Worm (Caenorhabditis elegans) whole organism, L4 larva: ENCODE data around the gene ufd-3.

Experiments
- T20F7.1 ChIP-seq: fragments of 200-800 bp; sonication (Bioruptor generic); optimal IDR thresholded peaks from 2 replicates; lab custom pipeline; 2018; ENCODE audit warnings: mild to moderate bottlenecking, missing genetic modification characterization, missing compliant biosample characterization
- T26A8.4 ChIP-seq: fragments of 200-800 bp; sonication (Bioruptor generic); IDR thresholded peaks from 2 replicates; pipeline ENCODE4 v1.3.6; 2022; ENCODE audit warnings: missing genetic modification characterization, missing compliant biosample characterization
- Y5F2A.4 ChIP-seq: fragments of 200-800 bp; sonication (Bioruptor generic); optimal IDR thresholded peaks from 2 replicates; lab custom pipeline; 2018; ENCODE audit warnings: mild to moderate bottlenecking, missing genetic modification characterization, missing compliant biosample characterization
- Y75B8A.6 ChIP-seq: fragments of 200-800 bp; sonication (Bioruptor generic); IDR thresholded peaks from 2 replicates; pipeline ENCODE4 v1.3.6; 2022; ENCODE audit warnings: missing genetic modification reagents, missing genetic modification characterization, missing compliant biosample characterization
- aha-1 ChIP-seq: fragments of 150-350 bp; peaks from one replicate; lab custom pipeline; 2014; ENCODE audit warnings: missing biosample characterization, missing genetic modification characterization
- arid-1 ChIP-seq: fragments of 200-800 bp; sonication (Bioruptor generic); conservative IDR thresholded peaks from 2 replicates; pipeline ENCODE4 v1.3.6; 2022; ENCODE audit warnings: missing genetic modification reagents, missing genetic modification characterization, missing compliant biosample characterization
- ceh-82 ChIP-seq: sonication (generic microtip); optimal IDR thresholded peaks from 2 replicates; lab custom pipeline; 2017; ENCODE audit warnings: missing biosample characterization, missing genetic modification characterization
- ctbp-1 ChIP-seq: fragments of 200-800 bp; sonication (Bioruptor generic); IDR thresholded peaks from 2 replicates; pipeline ENCODE4 v1.3.6; 2022; ENCODE audit warnings: missing genetic modification reagents, missing genetic modification characterization, missing compliant biosample characterization
- daf-16 ChIP-seq, 3 experiments: sonication (generic microtip); optimal IDR thresholded peaks; 2 replicates each; lab custom pipeline; 2016 to 2017; ENCODE audit warnings: missing genetic modification characterization in 3 of 3, missing genetic modification reagents in 3 of 3, mild to moderate bottlenecking in 2 of 3, missing compliant biosample characterization in 2 of 3, missing biosample characterization in 1 of 3, moderate library complexity in 1 of 3
- daf-19 ChIP-seq: fragments of 200-800 bp; sonication (Bioruptor generic); conservative IDR thresholded peaks from 2 replicates; pipeline ENCODE4 v1.3.6; 2022; ENCODE audit warnings: missing genetic modification characterization, missing compliant biosample characterization
- daf-8 ChIP-seq: fragments of 200-800 bp; sonication (Bioruptor generic); IDR thresholded peaks from 2 replicates; pipeline ENCODE4 v1.3.6; 2022; ENCODE audit warnings: missing genetic modification characterization, missing compliant biosample characterization
- dmd-6 ChIP-seq: fragments of 200-800 bp; sonication (Bioruptor generic); IDR thresholded peaks from 2 replicates; pipeline ENCODE4 v1.3.6; 2022; ENCODE audit warnings: missing genetic modification reagents, missing genetic modification characterization, missing compliant biosample characterization
- dpl-1 ChIP-seq: fragments of 150-350 bp; optimal IDR thresholded peaks from 2 replicates; lab custom pipeline; 2014; ENCODE audit warnings: missing biosample characterization, missing genetic modification reagents, missing genetic modification characterization
- dve-1 ChIP-seq: sonication (generic microtip); optimal IDR thresholded peaks from 2 replicates; lab custom pipeline; 2017; ENCODE audit warnings: antibody characterized with exemption, mild to moderate bottlenecking, missing genetic modification characterization, missing compliant biosample characterization; ENCODE audit not compliant: insufficient read depth
- fkh-10 ChIP-seq: fragments of 150-350 bp; optimal IDR thresholded peaks from 2 replicates; lab custom pipeline; 2014; ENCODE audit warnings: missing biosample characterization, missing genetic modification reagents, missing genetic modification characterization
- hif-1 ChIP-seq, 2 experiments: sonication (generic microtip); optimal IDR thresholded peaks; 2 replicates each; lab custom pipeline; 2016 to 2017; ENCODE audit warnings: missing compliant biosample characterization in 2 of 2, missing genetic modification characterization in 2 of 2, missing genetic modification reagents in 2 of 2, missing genotype in 2 of 2, mild to moderate bottlenecking in 1 of 2
- hlh-11 ChIP-seq: fragments of 200-800 bp; sonication (Bioruptor generic); optimal IDR thresholded peaks from 2 replicates; lab custom pipeline; 2018; ENCODE audit warnings: mild to moderate bottlenecking, missing genetic modification characterization, missing compliant biosample characterization
- hlh-30 ChIP-seq: sonication (generic microtip); optimal IDR thresholded peaks from 2 replicates; lab custom pipeline; 2017; ENCODE audit warnings: antibody characterized with exemption, mild to moderate bottlenecking, missing genetic modification characterization, missing compliant biosample characterization; ENCODE audit not compliant: insufficient read depth
- hmg-1.1 ChIP-seq: fragments of 200-800 bp; sonication (Bioruptor generic); IDR thresholded peaks from 2 replicates; pipeline ENCODE4 v1.3.6; 2022; ENCODE audit warnings: missing genetic modification reagents, missing genetic modification characterization, missing compliant biosample characterization
- lim-7 ChIP-seq: fragments of 200-800 bp; sonication (Bioruptor generic); IDR thresholded peaks from 2 replicates; pipeline ENCODE4 v1.3.6; 2022; ENCODE audit warnings: missing genetic modification characterization, missing compliant biosample characterization
- lin-15B ChIP-seq: fragments of 150-350 bp; sonication (generic microtip); optimal IDR thresholded peaks from 3 replicates; lab custom pipeline; 2014; ENCODE audit warnings: missing biosample characterization, missing genetic modification characterization
- lsy-2 ChIP-seq, 2 experiments: fragments of 150-350 bp in 1 of 2; sonication (generic microtip) in 1 of 2; optimal IDR thresholded peaks; 2 replicates each; lab custom pipeline; 2014 to 2017; ENCODE audit warnings: missing biosample characterization in 2 of 2, missing genetic modification characterization in 2 of 2
- madf-5 ChIP-seq, 2 experiments: fragments of 200-800 bp; sonication (Bioruptor generic); IDR thresholded peaks; 2 replicates each; pipeline ENCODE4 v1.3.6; 2022; ENCODE audit warnings: missing compliant biosample characterization in 2 of 2, missing genetic modification characterization in 2 of 2
- mdt-29 ChIP-seq: fragments of 200-800 bp; sonication (Bioruptor generic); IDR thresholded peaks from 2 replicates; pipeline ENCODE4 v1.3.6; 2022; ENCODE audit warnings: missing genetic modification reagents, missing genetic modification characterization, missing compliant biosample characterization
- mes-2 ChIP-seq: sonication (generic microtip); optimal IDR thresholded peaks from 2 replicates; lab custom pipeline; 2016; ENCODE audit warnings: missing genotype, mild to moderate bottlenecking, missing genetic modification characterization, missing compliant biosample characterization; ENCODE audit not compliant: poor library complexity, severe bottlenecking
- mxl-2 ChIP-seq: fragments of 200-800 bp; sonication (Bioruptor generic); conservative IDR thresholded peaks from 2 replicates; pipeline ENCODE4 v1.3.6; 2022; ENCODE audit warnings: missing genetic modification reagents, missing genetic modification characterization, missing compliant biosample characterization
- mxl-3 ChIP-seq: fragments of 200-800 bp; sonication (Bioruptor generic); optimal IDR thresholded peaks from 2 replicates; lab custom pipeline; 2018; ENCODE audit warnings: mild to moderate bottlenecking, missing genetic modification characterization, missing compliant biosample characterization
- nhr-10 ChIP-seq: fragments of 150-350 bp; optimal IDR thresholded peaks from 2 replicates; lab custom pipeline; 2014; ENCODE audit warnings: missing biosample characterization, missing genetic modification characterization
- nhr-102 ChIP-seq: sonication (generic microtip); optimal IDR thresholded peaks from 2 replicates; lab custom pipeline; 2016; ENCODE audit warnings: mild to moderate bottlenecking, missing genetic modification characterization, moderate library complexity, missing compliant biosample characterization
- nhr-25 ChIP-seq: sonication (generic microtip); optimal IDR thresholded peaks from 2 replicates; lab custom pipeline; 2017; ENCODE audit warnings: missing genetic modification characterization, mild to moderate bottlenecking, missing compliant biosample characterization, antibody characterized with exemption, moderate library complexity, borderline replicate concordance; ENCODE audit not compliant: insufficient read depth
- nhr-28 ChIP-seq: fragments of 150-350 bp; optimal IDR thresholded peaks from 2 replicates; lab custom pipeline; 2014; ENCODE audit warnings: missing biosample characterization, missing genetic modification characterization
- nhr-48 ChIP-seq: sonication (generic microtip); optimal IDR thresholded peaks from 2 replicates; lab custom pipeline; 2016; ENCODE audit warnings: mild to moderate bottlenecking, missing genetic modification characterization, missing compliant biosample characterization
- nhr-76 ChIP-seq: fragments of 150-350 bp; optimal IDR thresholded peaks from 2 replicates; lab custom pipeline; 2014; ENCODE audit warnings: missing biosample characterization, missing genetic modification characterization
- nhr-77 ChIP-seq: fragments of 150-350 bp; optimal IDR thresholded peaks from 2 replicates; lab custom pipeline; 2014; ENCODE audit warnings: missing biosample characterization, missing genetic modification characterization
- pha-4 ChIP-seq, 2 experiments: fragments of 150-350 bp in 1 of 2; fragments of 200-800 bp in 1 of 2; sonication (Bioruptor generic) in 1 of 2; IDR thresholded peaks in 1 of 2; optimal IDR thresholded peaks in 1 of 2; 2 replicates each; pipeline versions ENCODE4 v1.3.6 to Lab custom; 2014 to 2022; ENCODE audit warnings: missing genetic modification characterization in 2 of 2, missing genetic modification reagents in 2 of 2, missing biosample characterization in 1 of 2, missing compliant biosample characterization in 1 of 2
- php-3 ChIP-seq: fragments of 200-800 bp; sonication (Bioruptor generic); IDR thresholded peaks from 2 replicates; pipeline ENCODE4 v1.3.6; 2022; ENCODE audit warnings: missing genetic modification reagents, missing genetic modification characterization, missing compliant biosample characterization
- pqm-1 ChIP-seq: sonication (generic microtip); optimal IDR thresholded peaks from 2 replicates; lab custom pipeline; 2017; ENCODE audit warnings: missing biosample characterization, missing genetic modification characterization
- rbr-2 ChIP-seq: sonication (generic microtip); optimal IDR thresholded peaks from 2 replicates; lab custom pipeline; 2016; ENCODE audit warnings: missing genotype, missing genetic modification characterization, missing compliant biosample characterization
- saeg-2 ChIP-seq: fragments of 200-800 bp; sonication (Bioruptor generic); IDR thresholded peaks from 2 replicates; pipeline ENCODE4 v1.3.6; 2022; ENCODE audit warnings: missing genetic modification reagents, missing genetic modification characterization, missing compliant biosample characterization
- sdz-12 ChIP-seq: fragments of 200-800 bp; sonication (Bioruptor generic); optimal IDR thresholded peaks from 2 replicates; lab custom pipeline; 2018; ENCODE audit warnings: mild to moderate bottlenecking, missing genetic modification characterization, missing compliant biosample characterization
- snpc-1.2 ChIP-seq: fragments of 200-800 bp; sonication (Bioruptor generic); IDR thresholded peaks from 2 replicates; pipeline ENCODE4 v1.3.6; 2022; ENCODE audit warnings: missing genetic modification reagents, missing genetic modification characterization, missing compliant biosample characterization
- spr-1 ChIP-seq: sonication (generic microtip); optimal IDR thresholded peaks from 2 replicates; lab custom pipeline; 2016; ENCODE audit warnings: mild to moderate bottlenecking, missing genetic modification characterization, missing compliant biosample characterization
- tra-1 ChIP-seq: fragments of 200-800 bp; sonication (Bioruptor generic); IDR thresholded peaks from 2 replicates; pipeline ENCODE4 v1.3.6; 2022; ENCODE audit warnings: missing genetic modification reagents, missing genetic modification characterization, missing compliant biosample characterization
- unc-62 ChIP-seq, 3 experiments: fragments of 150-350 bp in 1 of 3; sonication (generic microtip); optimal IDR thresholded peaks in 2 of 3; peaks in 1 of 3; 1 replicate in 1 of 3; 2 replicates in 2 of 3; lab custom pipeline; 2014 to 2017; ENCODE audit warnings: missing biosample characterization in 3 of 3, missing genetic modification characterization in 3 of 3, missing genetic modification reagents in 3 of 3, missing genotype in 1 of 3
- zip-11 ChIP-seq: fragments of 200-800 bp; sonication (Bioruptor generic); IDR thresholded peaks from 2 replicates; pipeline ENCODE4 v1.3.6; 2022; ENCODE audit warnings: missing genetic modification characterization, missing compliant biosample characterization
- ztf-7 ChIP-seq: fragments of 150-350 bp; optimal IDR thresholded peaks from 2 replicates; lab custom pipeline; 2014; ENCODE audit warnings: missing biosample characterization, missing genetic modification characterization

Gene ufd-3

ce11 chrII:9974210-9974609 is 33.7 kb downstream of the ufd-3 start:
- no peak for TF ChIP-seq daf-19 (GFP tag; lab: Robert Waterston, UW)
- TF ChIP-seq nhr-77 (tag; lab: Kevin White, UChicago): peak; percentile 16
- peak; percentile 62 for TF ChIP-seq nhr-28
- TF ChIP-seq dmd-6 (GFP tag; lab: Robert Waterston, UW): peak; percentile 86
- TF ChIP-seq rbr-2: no peak
- TF ChIP-seq daf-16 (GFP tag; optimal IDR thresholded peaks at IDR 0.05; lab: Kevin White, UChicago): no peak
- TF ChIP-seq daf-16 (tag; optimal IDR thresholded peaks at IDR 0.05; lab: Kevin White, UChicago): peak; percentile 74
- no peak for TF ChIP-seq ztf-7 (tag; lab: Kevin White, UChicago)
- no peak for TF ChIP-seq zip-11 (GFP tag; lab: Robert Waterston, UW)
- no peak for TF ChIP-seq mxl-2 (GFP tag; lab: Robert Waterston, UW)
- TF ChIP-seq snpc-1.2 (GFP tag; lab: Robert Waterston, UW): no peak
- peak; percentile 29 for TF ChIP-seq nhr-48 (tag; lab: Kevin White, UChicago)
- TF ChIP-seq dve-1 (tag; lab: Kevin White, UChicago): peak; percentile 65
- TF ChIP-seq dpl-1 (GFP tag; lab: Kevin White, UChicago): no peak
- peak; percentile 73 for TF ChIP-seq pqm-1 (tag; lab: Kevin White, UChicago)
- no peak for TF ChIP-seq lim-7 (GFP tag; lab: Robert Waterston, UW)
- peak in 1 of 2 experiments; percentile 98 for TF ChIP-seq unc-62 (GFP tag; optimal IDR thresholded peaks at IDR 0.05 in 1 of 2; lab: Kevin White, UChicago)
- no peak for TF ChIP-seq unc-62 (tag; optimal IDR thresholded peaks at IDR 0.05; lab: Kevin White, UChicago)
- peak; percentile 90 for TF ChIP-seq hlh-11
- peak; percentile 95 for TF ChIP-seq php-3
- no peak for TF ChIP-seq saeg-2
- no peak for TF ChIP-seq Y5F2A.4
- TF ChIP-seq hlh-30 (tag; lab: Kevin White, UChicago): no peak
- TF ChIP-seq sdz-12: no peak
- no peak for TF ChIP-seq lsy-2 (tag; optimal IDR thresholded peaks at IDR 0.05; lab: Kevin White, UChicago)
- peak; percentile 8 for TF ChIP-seq nhr-102
- TF ChIP-seq T20F7.1 (GFP tag; lab: Kevin White, UChicago): no peak
- no peak for TF ChIP-seq ctbp-1 (GFP tag; lab: Robert Waterston, UW)

- TF ChIP-seq nhr-25 (tag; lab: Kevin White, UChicago): peak; percentile 88
- peak; percentile 76 for TF ChIP-seq pha-4 (GFP tag; IDR thresholded peaks at IDR 0.05; lab: Robert Waterston, UW)
- TF ChIP-seq pha-4 (tag; optimal IDR thresholded peaks at IDR 0.05; lab: Kevin White, UChicago): peak; percentile 80
- no peak for TF ChIP-seq lin-15B
- peak; percentile 63 for TF ChIP-seq ctbp-1 (GFP tag; lab: Robert Waterston, UW)
- 0 out of 4 replicates have a peak, but pooled peaks of 1 of the 2 experiments have one; percentile 9 for TF ChIP-seq madf-5 (GFP tag; IDR thresholded peaks at IDR 0.05; lab: Robert Waterston, UW)
- TF ChIP-seq nhr-76: no peak
- peak; percentile 86 for TF ChIP-seq nhr-28
- 0 out of 2 replicates have a peak, but pooled peaks have one; percentile 41 for TF ChIP-seq Y75B8A.6 (GFP tag; lab: Robert Waterston, UW)
- no peak for TF ChIP-seq daf-8
- no peak for TF ChIP-seq mdt-29 (GFP tag; lab: Robert Waterston, UW)
- TF ChIP-seq arid-1: 0 out of 2 replicates have a peak, but pooled peaks have one; percentile 24
- no peak for TF ChIP-seq ceh-82 (tag; lab: Kevin White, UChicago)
- TF ChIP-seq spr-1: peak; percentile 19
- peak; percentile 63 for TF ChIP-seq dpl-1 (GFP tag; lab: Kevin White, UChicago)
- TF ChIP-seq tra-1 (GFP tag; lab: Robert Waterston, UW): peak; percentile 51; the same call in 1 of the 2 replicates
- peak; percentile 80 for TF ChIP-seq hmg-1.1
- peak; percentile 55 for TF ChIP-seq T26A8.4 (GFP tag; lab: Robert Waterston, UW)
- TF ChIP-seq nhr-10 (tag; lab: Kevin White, UChicago): peak; percentile 34
- peak in 1 of 2 experiments; percentile 33 for TF ChIP-seq hif-1 (tag; optimal IDR thresholded peaks at IDR 0.05; lab: Kevin White, UChicago)
- peak; percentile 4 for TF ChIP-seq T20F7.1 (GFP tag; lab: Kevin White, UChicago)
- TF ChIP-seq mxl-3: peak; percentile 55
- peak in 1 of 2 experiments; percentile 93 for TF ChIP-seq unc-62 (GFP tag; optimal IDR thresholded peaks at IDR 0.05 in 1 of 2; lab: Kevin White, UChicago)
- TF ChIP-seq unc-62 (tag; optimal IDR thresholded peaks at IDR 0.05; lab: Kevin White, UChicago): no peak
- TF ChIP-seq hlh-11: peak; percentile 95
- peak; percentile 70 for TF ChIP-seq hlh-30 (tag; lab: Kevin White, UChicago)
- no peak for TF ChIP-seq fkh-10 (GFP tag; lab: Kevin White, UChicago)
- TF ChIP-seq rbr-2: peak; percentile 70
- TF ChIP-seq aha-1 (tag; lab: Kevin White, UChicago): peak; percentile 99
- peak; percentile 77 for TF ChIP-seq mes-2 (tag; lab: Kevin White, UChicago)
- peak; percentile 32 for TF ChIP-seq pqm-1 (tag; lab: Kevin White, UChicago)
Measured at ce11 chrII:9974967-9975366, 34.4 kb downstream of the ufd-3 start, which contains the start of gene aakg-5. TSS of gene aakg-5 (minus strand) at chrII:9975125.
